Worm (Caenorhabditis elegans) whole organism, L4 larva: ENCODE data around the gene orc-3.
A peak's percentile ranks its signal among the peaks of the same experiment; 100 is the strongest.

Experiments used
- F49E8.2 ChIP-seq: sonication (generic microtip); optimal IDR thresholded peaks from 2 replicates; lab custom pipeline; 2016; ENCODE audit warnings: missing compliant biosample characterization, mild to moderate bottlenecking, missing genetic modification characterization, borderline replicate concordance
- T26A8.4 ChIP-seq: fragments of 200-800 bp; sonication (Bioruptor generic); IDR thresholded peaks from 2 replicates; pipeline ENCODE4 v1.3.6; 2022; ENCODE audit warnings: missing genetic modification characterization, missing compliant biosample characterization
- Y105C5A.15 ChIP-seq: fragments of 200-800 bp; sonication (Bioruptor generic); IDR thresholded peaks from 2 replicates; pipeline ENCODE4 v1.3.6; 2022; ENCODE audit warnings: missing genetic modification characterization, missing compliant biosample characterization
- ZK337.2 ChIP-seq: fragments of 200-800 bp; sonication (Bioruptor generic); IDR thresholded peaks from 2 replicates; pipeline ENCODE4 v1.3.6; 2022; ENCODE audit warnings: missing genetic modification reagents, missing genetic modification characterization, missing compliant biosample characterization
- aha-1 ChIP-seq: fragments of 150-350 bp; peaks from one replicate; lab custom pipeline; 2014; ENCODE audit warnings: missing biosample characterization, missing genetic modification characterization
- arid-1 ChIP-seq: fragments of 200-800 bp; sonication (Bioruptor generic); conservative IDR thresholded peaks from 2 replicates; pipeline ENCODE4 v1.3.6; 2022; ENCODE audit warnings: missing genetic modification reagents, missing genetic modification characterization, missing compliant biosample characterization
- attf-4 ChIP-seq: sonication (generic microtip); optimal IDR thresholded peaks from 3 replicates; lab custom pipeline; 2017; ENCODE audit warnings: missing biosample characterization, missing genetic modification characterization
- ceh-44 ChIP-seq: fragments of 200-800 bp; sonication (Bioruptor generic); IDR thresholded peaks from 2 replicates; pipeline ENCODE4 v1.3.6; 2022; ENCODE audit warnings: missing genetic modification reagents, missing genetic modification characterization, missing compliant biosample characterization
- ceh-82 ChIP-seq: sonication (generic microtip); optimal IDR thresholded peaks from 2 replicates; lab custom pipeline; 2017; ENCODE audit warnings: missing biosample characterization, missing genetic modification characterization
- ctbp-1 ChIP-seq: fragments of 200-800 bp; sonication (Bioruptor generic); IDR thresholded peaks from 2 replicates; pipeline ENCODE4 v1.3.6; 2022; ENCODE audit warnings: missing genetic modification reagents, missing genetic modification characterization, missing compliant biosample characterization
- daf-16 ChIP-seq, 3 experiments: sonication (generic microtip); optimal IDR thresholded peaks; 2 replicates each; lab custom pipeline; 2016 to 2017; ENCODE audit warnings: missing genetic modification characterization in 3 of 3, missing genetic modification reagents in 3 of 3, mild to moderate bottlenecking in 2 of 3, missing compliant biosample characterization in 2 of 3, missing biosample characterization in 1 of 3, moderate library complexity in 1 of 3
- dpl-1 ChIP-seq: fragments of 150-350 bp; optimal IDR thresholded peaks from 2 replicates; lab custom pipeline; 2014; ENCODE audit warnings: missing biosample characterization, missing genetic modification reagents, missing genetic modification characterization
- dve-1 ChIP-seq: sonication (generic microtip); optimal IDR thresholded peaks from 2 replicates; lab custom pipeline; 2017; ENCODE audit warnings: antibody characterized with exemption, mild to moderate bottlenecking, missing genetic modification characterization, missing compliant biosample characterization; ENCODE audit not compliant: insufficient read depth
- egl-43 ChIP-seq: fragments of 200-800 bp; sonication (Bioruptor generic); IDR thresholded peaks from 2 replicates; pipeline ENCODE4 v1.3.6; 2022; ENCODE audit warnings: missing genetic modification reagents, missing genetic modification characterization, missing compliant biosample characterization
- fkh-10 ChIP-seq: fragments of 150-350 bp; optimal IDR thresholded peaks from 2 replicates; lab custom pipeline; 2014; ENCODE audit warnings: missing biosample characterization, missing genetic modification reagents, missing genetic modification characterization
- hlh-11 ChIP-seq: fragments of 200-800 bp; sonication (Bioruptor generic); optimal IDR thresholded peaks from 2 replicates; lab custom pipeline; 2018; ENCODE audit warnings: mild to moderate bottlenecking, missing genetic modification characterization, missing compliant biosample characterization
- hmg-1.1 ChIP-seq: fragments of 200-800 bp; sonication (Bioruptor generic); IDR thresholded peaks from 2 replicates; pipeline ENCODE4 v1.3.6; 2022; ENCODE audit warnings: missing genetic modification reagents, missing genetic modification characterization, missing compliant biosample characterization
- jun-1 ChIP-seq: fragments of 150-350 bp; optimal IDR thresholded peaks from 2 replicates; lab custom pipeline; 2014; ENCODE audit warnings: missing biosample characterization, missing genetic modification reagents, missing genetic modification characterization
- lin-13 ChIP-seq: fragments of 150-350 bp; optimal IDR thresholded peaks from 2 replicates; lab custom pipeline; 2014; ENCODE audit warnings: missing biosample characterization, missing genetic modification reagents, missing genetic modification characterization
- lin-29 ChIP-seq: fragments of 200-800 bp; sonication (Bioruptor generic); IDR thresholded peaks from 2 replicates; pipeline ENCODE4 v1.3.6; 2022; ENCODE audit warnings: missing genetic modification reagents, missing genetic modification characterization, missing compliant biosample characterization
- lin-38 ChIP-seq: fragments of 200-800 bp; sonication (Bioruptor generic); IDR thresholded peaks from 2 replicates; pipeline ENCODE4 v1.3.6; 2022; ENCODE audit warnings: missing genetic modification reagents, missing genetic modification characterization, missing compliant biosample characterization
- lin-39 ChIP-seq: fragments of 150-350 bp; optimal IDR thresholded peaks from 2 replicates; lab custom pipeline; 2014; ENCODE audit warnings: missing biosample characterization, missing genetic modification reagents, missing genetic modification characterization
- madf-5 ChIP-seq, 2 experiments: fragments of 200-800 bp; sonication (Bioruptor generic); IDR thresholded peaks; 2 replicates each; pipeline ENCODE4 v1.3.6; 2022; ENCODE audit warnings: missing compliant biosample characterization in 2 of 2, missing genetic modification characterization in 2 of 2
- madf-9 ChIP-seq: fragments of 200-800 bp; sonication (Bioruptor generic); conservative IDR thresholded peaks from 2 replicates; pipeline ENCODE4 v1.3.6; 2022; ENCODE audit warnings: missing genetic modification reagents, missing genetic modification characterization, missing compliant biosample characterization
- mes-2 ChIP-seq: sonication (generic microtip); optimal IDR thresholded peaks from 2 replicates; lab custom pipeline; 2016; ENCODE audit warnings: missing genotype, mild to moderate bottlenecking, missing genetic modification characterization, missing compliant biosample characterization; ENCODE audit not compliant: poor library complexity, severe bottlenecking
- nhr-102 ChIP-seq: sonication (generic microtip); optimal IDR thresholded peaks from 2 replicates; lab custom pipeline; 2016; ENCODE audit warnings: mild to moderate bottlenecking, missing genetic modification characterization, moderate library complexity, missing compliant biosample characterization
- nhr-237 ChIP-seq: sonication (generic microtip); optimal IDR thresholded peaks from 2 replicates; lab custom pipeline; 2017; ENCODE audit warnings: missing biosample characterization, missing genetic modification characterization
- nhr-25 ChIP-seq: sonication (generic microtip); optimal IDR thresholded peaks from 2 replicates; lab custom pipeline; 2017; ENCODE audit warnings: missing genetic modification characterization, mild to moderate bottlenecking, missing compliant biosample characterization, antibody characterized with exemption, moderate library complexity, borderline replicate concordance; ENCODE audit not compliant: insufficient read depth
- nhr-28 ChIP-seq: fragments of 150-350 bp; optimal IDR thresholded peaks from 2 replicates; lab custom pipeline; 2014; ENCODE audit warnings: missing biosample characterization, missing genetic modification characterization
- nhr-41 ChIP-seq: fragments of 200-800 bp; sonication (Bioruptor generic); IDR thresholded peaks from 2 replicates; pipeline ENCODE4 v1.3.6; 2022; ENCODE audit warnings: missing genetic modification reagents, missing genetic modification characterization, missing compliant biosample characterization
- nhr-48 ChIP-seq: sonication (generic microtip); optimal IDR thresholded peaks from 2 replicates; lab custom pipeline; 2016; ENCODE audit warnings: mild to moderate bottlenecking, missing genetic modification characterization, missing compliant biosample characterization
- nhr-6 ChIP-seq: fragments of 150-350 bp; optimal IDR thresholded peaks from 2 replicates; lab custom pipeline; 2014; ENCODE audit warnings: missing biosample characterization, missing genetic modification characterization
- nhr-76 ChIP-seq: fragments of 150-350 bp; optimal IDR thresholded peaks from 2 replicates; lab custom pipeline; 2014; ENCODE audit warnings: missing biosample characterization, missing genetic modification characterization
- nhr-77 ChIP-seq: fragments of 150-350 bp; optimal IDR thresholded peaks from 2 replicates; lab custom pipeline; 2014; ENCODE audit warnings: missing biosample characterization, missing genetic modification characterization
- pha-4 ChIP-seq, 2 experiments: fragments of 150-350 bp in 1 of 2; fragments of 200-800 bp in 1 of 2; sonication (Bioruptor generic) in 1 of 2; IDR thresholded peaks in 1 of 2; optimal IDR thresholded peaks in 1 of 2; 2 replicates each; pipeline versions ENCODE4 v1.3.6 to Lab custom; 2014 to 2022; ENCODE audit warnings: missing genetic modification characterization in 2 of 2, missing genetic modification reagents in 2 of 2, missing biosample characterization in 1 of 2, missing compliant biosample characterization in 1 of 2
- pqm-1 ChIP-seq: sonication (generic microtip); optimal IDR thresholded peaks from 2 replicates; lab custom pipeline; 2017; ENCODE audit warnings: missing biosample characterization, missing genetic modification characterization
- sdz-12 ChIP-seq: fragments of 200-800 bp; sonication (Bioruptor generic); optimal IDR thresholded peaks from 2 replicates; lab custom pipeline; 2018; ENCODE audit warnings: mild to moderate bottlenecking, missing genetic modification characterization, missing compliant biosample characterization
- set-16 ChIP-seq: fragments of 200-800 bp; sonication (Bioruptor generic); IDR thresholded peaks from 2 replicates; pipeline ENCODE4 v1.3.6; 2022; ENCODE audit warnings: missing genetic modification reagents, missing genetic modification characterization, missing compliant biosample characterization
- snpc-1.2 ChIP-seq: fragments of 200-800 bp; sonication (Bioruptor generic); IDR thresholded peaks from 2 replicates; pipeline ENCODE4 v1.3.6; 2022; ENCODE audit warnings: missing genetic modification reagents, missing genetic modification characterization, missing compliant biosample characterization
- snpc-4 ChIP-seq: fragments of 150-350 bp; optimal IDR thresholded peaks from 2 replicates; lab custom pipeline; 2014; ENCODE audit warnings: missing biosample characterization, missing genetic modification characterization
- tra-1 ChIP-seq: fragments of 200-800 bp; sonication (Bioruptor generic); IDR thresholded peaks from 2 replicates; pipeline ENCODE4 v1.3.6; 2022; ENCODE audit warnings: missing genetic modification reagents, missing genetic modification characterization, missing compliant biosample characterization
- unc-39 ChIP-seq: sonication (generic microtip); optimal IDR thresholded peaks from 2 replicates; lab custom pipeline; 2017; ENCODE audit warnings: missing biosample characterization, missing genetic modification characterization
- unc-62 ChIP-seq, 3 experiments: fragments of 150-350 bp in 1 of 3; sonication (generic microtip); optimal IDR thresholded peaks in 2 of 3; peaks in 1 of 3; 1 replicate in 1 of 3; 2 replicates in 2 of 3; lab custom pipeline; 2014 to 2017; ENCODE audit warnings: missing biosample characterization in 3 of 3, missing genetic modification characterization in 3 of 3, missing genetic modification reagents in 3 of 3, missing genotype in 1 of 3
- vab-7 ChIP-seq: fragments of 200-800 bp; sonication (Bioruptor generic); IDR thresholded peaks from 2 replicates; pipeline ENCODE4 v1.3.6; 2022; ENCODE audit warnings: missing genetic modification reagents, missing genetic modification characterization, missing compliant biosample characterization
- zag-1 ChIP-seq: fragments of 150-350 bp; optimal IDR thresholded peaks from 2 replicates; lab custom pipeline; 2014; ENCODE audit warnings: missing biosample characterization, missing genetic modification characterization
- zfp-3 ChIP-seq: fragments of 200-800 bp; sonication (Bioruptor generic); conservative IDR thresholded peaks from 2 replicates; pipeline ENCODE4 v1.3.6; 2022; ENCODE audit warnings: missing genetic modification reagents, missing genetic modification characterization, missing compliant biosample characterization
- zip-2 ChIP-seq: fragments of 150-350 bp; optimal IDR thresholded peaks from 2 replicates; lab custom pipeline; 2014; ENCODE audit warnings: missing biosample characterization, missing genetic modification characterization
- ztf-11 ChIP-seq: fragments of 150-350 bp; optimal IDR thresholded peaks from 2 replicates; lab custom pipeline; 2014; ENCODE audit warnings: missing biosample characterization, missing genetic modification characterization

The orc-3 gene

ce11 chrIII:1238704-1239103 lies 30.8 kb downstream of the orc-3 start, which contains the start of gene fbxa-61:
fbxa-61 (plus strand) TSS chrIII:1239048.
- TF ChIP-seq lin-39 (tag; lab: Kevin White, UChicago) (no peak), attf-4 (tag; lab: Kevin White, UChicago) (no peak), pha-4 (GFP tag; IDR thresholded peaks at IDR 0.05; lab: Robert Waterston, UW) (no peak), pha-4 (tag; optimal IDR thresholded peaks at IDR 0.05; lab: Kevin White, UChicago) (no peak), ceh-82 (tag; lab: Kevin White, UChicago) (no peak), nhr-237 (tag; lab: Kevin White, UChicago) (no peak), nhr-41 (GFP tag; lab: Robert Waterston, UW) (no peak), lin-38 (GFP tag; lab: Robert Waterston, UW) (no peak), sdz-12 (no peak), snpc-1.2 (GFP tag; lab: Robert Waterston, UW) (no peak), nhr-25 (no peak), vab-7 (GFP tag; lab: Robert Waterston, UW) (no peak), set-16 (GFP tag; lab: Robert Waterston, UW) (no peak), tra-1 (no peak)
- TF ChIP-seq, all 104 proteins: peak for 0

ce11 chrIII:1243199-1243598 lies 35.3 kb downstream of the orc-3 start, which contains the start of gene fbxa-63:
fbxa-63 (plus strand) TSS chrIII:1243508.
- TF ChIP-seq fkh-10 (peak; percentile 11), zag-1 (tag; lab: Kevin White, UChicago) (no peak), madf-5 (GFP tag; IDR thresholded peaks at IDR 0.05; lab: Robert Waterston, UW) (no peak), madf-9 (GFP tag; lab: Robert Waterston, UW) (no peak), lin-29 (GFP tag; lab: Robert Waterston, UW) (no peak), ztf-11 (tag; lab: Kevin White, UChicago) (no peak), zfp-3 (no peak), unc-62 (GFP tag; optimal IDR thresholded peaks at IDR 0.05 in 1 of 2; lab: Kevin White, UChicago) (peak in 1 of 2 experiments; percentile 18), unc-62 (tag; optimal IDR thresholded peaks at IDR 0.05; lab: Kevin White, UChicago) (no peak), ctbp-1 (GFP tag; lab: Robert Waterston, UW) (no peak), egl-43 (GFP tag; lab: Robert Waterston, UW) (no peak), T26A8.4 (GFP tag; lab: Robert Waterston, UW) (no peak), pha-4 (GFP tag; IDR thresholded peaks at IDR 0.05; lab: Robert Waterston, UW) (no peak), pha-4 (tag; optimal IDR thresholded peaks at IDR 0.05; lab: Kevin White, UChicago) (no peak), ceh-44 (GFP tag; lab: Robert Waterston, UW) (no peak), jun-1 (tag; lab: Kevin White, UChicago) (no peak), hlh-11 (tag; lab: Kevin White, UChicago) (peak; percentile 31), dpl-1 (GFP tag; lab: Kevin White, UChicago) (peak; percentile 15), daf-16 (GFP tag; optimal IDR thresholded peaks at IDR 0.05; lab: Kevin White, UChicago) (no peak), daf-16 (tag; optimal IDR thresholded peaks at IDR 0.05; lab: Kevin White, UChicago) (peak; percentile 39), arid-1 (GFP tag; lab: Robert Waterston, UW) (no peak), nhr-102 (tag; lab: Kevin White, UChicago) (no peak), hmg-1.1 (GFP tag; lab: Robert Waterston, UW) (no peak), unc-39 (tag; lab: Kevin White, UChicago) (no peak), F49E8.2 (tag; lab: Kevin White, UChicago) (no peak), nhr-76 (tag; lab: Kevin White, UChicago) (no peak), lin-13 (GFP tag; lab: Kevin White, UChicago) (no peak), pqm-1 (tag; lab: Kevin White, UChicago) (no peak), zip-2 (tag; lab: Kevin White, UChicago) (peak; percentile 94), snpc-4 (tag; lab: Kevin White, UChicago) (no peak), sdz-12 (no peak), aha-1 (tag; lab: Kevin White, UChicago) (peak; percentile 43), nhr-48 (tag; lab: Kevin White, UChicago) (no peak), Y105C5A.15 (GFP tag; lab: Robert Waterston, UW) (no peak), ZK337.2 (GFP tag; lab: Robert Waterston, UW) (no peak), nhr-28 (tag; lab: Kevin White, UChicago) (peak; percentile 43), dve-1 (tag; lab: Kevin White, UChicago) (peak; percentile 14), nhr-6 (tag; lab: Kevin White, UChicago) (no peak), snpc-1.2 (GFP tag; lab: Robert Waterston, UW) (no peak), mes-2 (peak; percentile 35), nhr-77 (tag; lab: Kevin White, UChicago) (no peak)
